Fruit fly (Drosophila melanogaster) whole organism, embryonic: ENCODE measurements around the gene CG14269.

Source experiments
- B-H1 ChIP-seq: fragments of 200-800 bp; sonication (Bioruptor generic); IDR thresholded peaks from 3 replicates; pipeline ENCODE4 v1.3.6; 2022; ENCODE audit warnings: missing biosample characterization, missing genetic modification characterization
- CG13123 ChIP-seq: fragments of 200-800 bp; sonication (Bioruptor generic); optimal IDR thresholded peaks from 2 replicates; lab custom pipeline; 2016; ENCODE audit warnings: missing biosample characterization, missing genetic modification characterization
- CG15011 ChIP-seq: fragments of 200-800 bp; sonication (Bioruptor generic); optimal IDR thresholded peaks from 3 replicates; lab custom pipeline; 2018; ENCODE audit warnings: missing biosample characterization, mild to moderate bottlenecking, missing genetic modification characterization
- CG1647 ChIP-seq: fragments of 200-800 bp; sonication (Bioruptor generic); optimal IDR thresholded peaks from 3 replicates; lab custom pipeline; 2016; ENCODE audit warnings: missing biosample characterization, missing genetic modification characterization
- CG17328 ChIP-seq: fragments of 200-800 bp; sonication (Bioruptor generic); IDR thresholded peaks from 2 replicates; pipeline ENCODE4 v1.3.6; 2022; ENCODE audit warnings: missing biosample characterization, missing genetic modification characterization
- CG17802 ChIP-seq: fragments of 200-800 bp; sonication (Bioruptor generic); optimal IDR thresholded peaks from 2 replicates; lab custom pipeline; 2018; ENCODE audit warnings: missing biosample characterization, mild to moderate bottlenecking, missing genetic modification characterization, moderate library complexity
- CG30020 ChIP-seq: fragments of 200-800 bp; optimal IDR thresholded peaks from 2 replicates; lab custom pipeline; 2019; ENCODE audit warnings: missing biosample characterization, mild to moderate bottlenecking, missing genetic modification characterization, moderate library complexity
- CG34376 ChIP-seq: fragments of 200-800 bp; sonication (Bioruptor generic); optimal IDR thresholded peaks from 2 replicates; lab custom pipeline; 2018; ENCODE audit warnings: missing biosample characterization, mild to moderate bottlenecking, missing genetic modification characterization
- CG5245 ChIP-seq: fragments of 200-800 bp; sonication (Bioruptor generic); optimal IDR thresholded peaks from 3 replicates; lab custom pipeline; 2016; ENCODE audit warnings: missing biosample characterization, missing genetic modification characterization
- CG6854 ChIP-seq: fragments of 200-800 bp; sonication (Bioruptor generic); optimal IDR thresholded peaks from 3 replicates; lab custom pipeline; 2017; ENCODE audit warnings: missing biosample characterization, mild to moderate bottlenecking, missing genetic modification characterization
- CG7745 ChIP-seq: fragments of 200-800 bp; sonication (Bioruptor generic); optimal IDR thresholded peaks from 2 replicates; lab custom pipeline; 2018; ENCODE audit warnings: missing biosample characterization, mild to moderate bottlenecking, missing genetic modification characterization, moderate library complexity
- CG7928 ChIP-seq: fragments of 200-800 bp; sonication (Bioruptor generic); optimal IDR thresholded peaks from 2 replicates; lab custom pipeline; 2017; ENCODE audit warnings: missing biosample characterization, mild to moderate bottlenecking, missing genetic modification characterization
- CG7987 ChIP-seq: fragments of 200-800 bp; sonication (Bioruptor generic); optimal IDR thresholded peaks from 2 replicates; lab custom pipeline; 2018; ENCODE audit warnings: missing biosample characterization, mild to moderate bottlenecking, missing genetic modification characterization, moderate library complexity
- CG8924 ChIP-seq: fragments of 200-800 bp; optimal IDR thresholded peaks from 3 replicates; lab custom pipeline; 2019; ENCODE audit warnings: missing biosample characterization, mild to moderate bottlenecking, missing genetic modification characterization, moderate library complexity
- CG9797 ChIP-seq: fragments of 200-800 bp; sonication (Bioruptor generic); optimal IDR thresholded peaks from 3 replicates; lab custom pipeline; 2018; ENCODE audit warnings: missing biosample characterization, mild to moderate bottlenecking, missing genetic modification characterization
- CG9876 ChIP-seq: fragments of 200-800 bp; sonication (Bioruptor generic); optimal IDR thresholded peaks from 2 replicates; lab custom pipeline; 2016; ENCODE audit warnings: missing biosample characterization, missing genetic modification characterization
- CkIIα-i1 ChIP-seq: fragments of 200-800 bp; sonication (Bioruptor generic); IDR thresholded peaks from 2 replicates; pipeline ENCODE4 v1.3.6; 2022; ENCODE audit warnings: missing biosample characterization, missing genetic modification characterization
- D ChIP-seq, 2 experiments: fragments of 200-800 bp in 1 of 2; fragments of >200 bp in 1 of 2; sonication (Bioruptor generic) in 1 of 2; optimal IDR thresholded peaks; 2 replicates in 1 of 2; 3 replicates in 1 of 2; lab custom pipeline; 2017; ENCODE audit warnings: mild to moderate bottlenecking in 1 of 2, missing biosample characterization in 1 of 2, missing genetic modification characterization in 1 of 2, missing genetic modification reagents in 1 of 2
- Dip3 ChIP-seq: fragments of 200-800 bp; sonication (Bioruptor generic); optimal IDR thresholded peaks from 3 replicates; lab custom pipeline; 2016; ENCODE audit warnings: missing biosample characterization, missing genetic modification characterization
- Ets65A ChIP-seq: fragments of 200-800 bp; sonication (Bioruptor generic); peaks from one replicate; lab custom pipeline; 2016; ENCODE audit warnings: missing biosample characterization, missing genetic modification characterization
- Gug ChIP-seq: fragments of 200-800 bp; sonication (Bioruptor generic); IDR thresholded peaks from 4 replicates; pipeline ENCODE4 v1.3.6; 2022; ENCODE audit warnings: missing biosample characterization, missing genetic modification characterization
- HLH4C ChIP-seq: fragments of 200-800 bp; sonication (Bioruptor generic); IDR thresholded peaks from 3 replicates; pipeline ENCODE4 v1.3.6; 2022; ENCODE audit warnings: missing biosample characterization, missing genetic modification characterization; ENCODE audit not compliant: partially characterized antibody
- MBD-R2 ChIP-seq: fragments of 200-800 bp; sonication (Bioruptor generic); IDR thresholded peaks from 2 replicates; pipeline ENCODE4 v1.3.6; 2022; ENCODE audit warnings: missing biosample characterization, missing genetic modification characterization
- Max ChIP-seq: fragments of 200-800 bp; sonication (Bioruptor generic); optimal IDR thresholded peaks from 2 replicates; lab custom pipeline; 2016; ENCODE audit warnings: missing biosample characterization, mild to moderate bottlenecking, missing genetic modification characterization
- NFAT ChIP-seq: fragments of 200-800 bp; sonication (Bioruptor generic); IDR thresholded peaks from 2 replicates; pipeline ENCODE4 v1.3.6; 2022; ENCODE audit warnings: missing biosample characterization, missing genetic modification characterization
- Oli ChIP-seq: fragments of 200-800 bp; sonication (Bioruptor generic); optimal IDR thresholded peaks from 2 replicates; lab custom pipeline; 2018; ENCODE audit warnings: missing biosample characterization, mild to moderate bottlenecking, missing genetic modification characterization, moderate library complexity
- PHDP ChIP-seq: fragments of 200-800 bp; sonication (Bioruptor generic); optimal IDR thresholded peaks from 3 replicates; lab custom pipeline; 2018; ENCODE audit warnings: missing biosample characterization, mild to moderate bottlenecking, missing genetic modification characterization, moderate library complexity
- bbx ChIP-seq: fragments of 200-800 bp; sonication (Bioruptor generic); IDR thresholded peaks from 2 replicates; pipeline ENCODE4 v1.3.6; 2022; ENCODE audit warnings: missing biosample characterization, missing genetic modification characterization; ENCODE audit not compliant: partially characterized antibody
- bowl ChIP-seq: fragments of 200-800 bp; sonication (Bioruptor generic); IDR thresholded peaks from 2 replicates; pipeline ENCODE4 v1.3.6; 2022; ENCODE audit warnings: missing biosample characterization, missing genetic modification characterization
- cg ChIP-seq: fragments of 200-800 bp; sonication (Bioruptor generic); optimal IDR thresholded peaks from 3 replicates; lab custom pipeline; 2019; ENCODE audit warnings: missing biosample characterization, mild to moderate bottlenecking, missing genetic modification characterization, moderate library complexity
- ci ChIP-seq: fragments of 200-800 bp; sonication (Bioruptor generic); IDR thresholded peaks from 3 replicates; pipeline ENCODE4 v1.3.6; 2022; ENCODE audit warnings: missing biosample characterization, missing genetic modification characterization
- crc ChIP-seq: fragments of 200-800 bp; sonication (Bioruptor generic); optimal IDR thresholded peaks from 2 replicates; lab custom pipeline; 2016; ENCODE audit warnings: missing biosample characterization, missing genetic modification characterization
- crp ChIP-seq, 2 experiments: fragments of 200-800 bp; sonication (Bioruptor generic); optimal IDR thresholded peaks; 2 replicates in 1 of 2; 3 replicates in 1 of 2; lab custom pipeline; 2017; ENCODE audit warnings: missing biosample characterization in 2 of 2, missing genetic modification characterization in 2 of 2, mild to moderate bottlenecking in 1 of 2, moderate library complexity in 1 of 2
- esg ChIP-seq: fragments of 200-800 bp; sonication (Bioruptor generic); conservative IDR thresholded peaks from 2 replicates; pipeline ENCODE4 v1.3.6; 2022; ENCODE audit warnings: missing biosample characterization, missing genetic modification characterization
- eyg ChIP-seq: fragments of 200-800 bp; sonication (Bioruptor generic); optimal IDR thresholded peaks from 3 replicates; lab custom pipeline; 2016; ENCODE audit warnings: missing biosample characterization, missing genetic modification characterization
- jigr1 ChIP-seq: fragments of 200-800 bp; sonication (Bioruptor generic); IDR thresholded peaks from 3 replicates; pipeline ENCODE4 v1.3.6; 2022; ENCODE audit warnings: missing biosample characterization, missing genetic modification characterization
- kni ChIP-seq: fragments of 200-800 bp; sonication (Bioruptor generic); optimal IDR thresholded peaks from 3 replicates; lab custom pipeline; 2017; ENCODE audit warnings: mild to moderate bottlenecking, missing biosample characterization, missing genetic modification reagents, missing genetic modification characterization
- lbe ChIP-seq: fragments of 200-800 bp; sonication (Bioruptor generic); optimal IDR thresholded peaks from 2 replicates; lab custom pipeline; 2016; ENCODE audit warnings: missing biosample characterization, mild to moderate bottlenecking, missing genetic modification characterization
- mam ChIP-seq: fragments of 200-800 bp; sonication (Bioruptor generic); optimal IDR thresholded peaks from 3 replicates; lab custom pipeline; 2016; ENCODE audit warnings: missing biosample characterization, missing genetic modification characterization
- onecut ChIP-seq: fragments of 200-800 bp; sonication (Bioruptor generic); IDR thresholded peaks from 2 replicates; pipeline ENCODE4 v1.3.6; 2022; ENCODE audit warnings: missing biosample characterization, missing genetic modification characterization
- prd ChIP-seq, 3 experiments: fragments of >200 bp in 2 of 3; fragments of 200-800 bp in 1 of 3; sonication (Bioruptor generic) in 1 of 3; optimal IDR thresholded peaks in 2 of 3; IDR thresholded peaks in 1 of 3; 2 replicates in 2 of 3; 3 replicates in 1 of 3; pipeline versions ENCODE4 v1.3.6 to Lab custom; 2017 to 2022; ENCODE audit warnings: missing biosample characterization in 1 of 3, missing genetic modification characterization in 1 of 3
- schlank ChIP-seq: fragments of 200-800 bp; sonication (Bioruptor generic); optimal IDR thresholded peaks from 2 replicates; lab custom pipeline; 2018; ENCODE audit warnings: missing biosample characterization, mild to moderate bottlenecking, missing genetic modification characterization
- shn ChIP-seq: fragments of 200-800 bp; sonication (Bioruptor generic); optimal IDR thresholded peaks from 3 replicates; lab custom pipeline; 2016; ENCODE audit warnings: missing biosample characterization, missing genetic modification characterization
- sim ChIP-seq: fragments of 200-800 bp; sonication (Bioruptor generic); IDR thresholded peaks from 2 replicates; pipeline ENCODE4 v1.3.6; 2022; ENCODE audit warnings: missing biosample characterization, missing genetic modification characterization
- slp2 ChIP-seq: fragments of 200-800 bp; sonication (Bioruptor generic); optimal IDR thresholded peaks from 2 replicates; lab custom pipeline; 2016; ENCODE audit warnings: missing biosample characterization, missing genetic modification characterization
- sna ChIP-seq: fragments of 200-800 bp; sonication (Bioruptor generic); IDR thresholded peaks from 2 replicates; pipeline ENCODE4 v1.3.6; 2022; ENCODE audit warnings: missing biosample characterization, missing genetic modification characterization; ENCODE audit not compliant: partially characterized antibody
- tgo ChIP-seq: fragments of 200-800 bp; sonication (Bioruptor generic); IDR thresholded peaks from 3 replicates; pipeline ENCODE4 v1.3.6; 2022; ENCODE audit warnings: missing biosample characterization, missing genetic modification characterization
- tup ChIP-seq: fragments of 200-800 bp; sonication (Bioruptor generic); optimal IDR thresholded peaks from 2 replicates; lab custom pipeline; 2016; ENCODE audit warnings: missing biosample characterization, mild to moderate bottlenecking, missing genetic modification characterization, moderate library complexity
- yki ChIP-seq: fragments of >200 bp; optimal IDR thresholded peaks from 3 replicates; lab custom pipeline; 2018

CG14269 gene

dm6 chrX:3414003-3414767 is 21.4 kb downstream of the CG14269 start (continued):
- TF ChIP-seq CG17802 = no peak
- no peak for TF ChIP-seq onecut (GFP tag; lab: Robert Waterston, UW)
- TF ChIP-seq Max (GFP tag; lab: Kevin White, UChicago) = peak; percentile 17
- no peak for TF ChIP-seq Ets65A
- TF ChIP-seq esg = no peak
- no peak for TF ChIP-seq bbx (GFP tag; lab: Robert Waterston, UW)
- no peak for TF ChIP-seq CG9797 (GFP tag; lab: Kevin White, UChicago)
- TF ChIP-seq crp (GFP tag; optimal IDR thresholded peaks at IDR 0.05; lab: Kevin White, UChicago) = no peak
- TF ChIP-seq crc (GFP tag; lab: Kevin White, UChicago) = no peak
- no peak for TF ChIP-seq HLH4C (GFP tag; lab: Robert Waterston, UW)
- peak; percentile 65 for TF ChIP-seq tgo (GFP tag; lab: Robert Waterston, UW)
- TF ChIP-seq sna = no peak
- peak; percentile 7; the same call in 1 of the 2 replicates for TF ChIP-seq NFAT (GFP tag; lab: Robert Waterston, UW)
- no peak for TF ChIP-seq CG7745 (tag; lab: Kevin White, UChicago)
- TF ChIP-seq CG15011 (GFP tag; lab: Kevin White, UChicago) = no peak
- no peak; the same call in 2 of the 3 replicates for TF ChIP-seq B-H1 (GFP tag; lab: Robert Waterston, UW)
- peak; percentile 70 for TF ChIP-seq CG6854 (GFP tag; lab: Kevin White, UChicago)
- no peak for TF ChIP-seq ci (GFP tag; lab: Robert Waterston, UW)
- no peak for TF ChIP-seq CG1647 (GFP tag; lab: Kevin White, UChicago)
- TF ChIP-seq jigr1 (GFP tag; lab: Robert Waterston, UW) = no peak
- no peak for TF ChIP-seq yki (lab: Kevin White, UChicago)
- no peak for TF ChIP-seq CG9876 (GFP tag; lab: Kevin White, UChicago)
- peak; percentile 49 for TF ChIP-seq mam (GFP tag; lab: Kevin White, UChicago)
- TF ChIP-seq prd (optimal IDR thresholded peaks at IDR 0.05; lab: Kevin White, UChicago) = no peak
- peak; percentile 64 for TF ChIP-seq prd (GFP tag; IDR thresholded peaks at IDR 0.05; lab: Robert Waterston, UW)
- no peak for TF ChIP-seq CG7928 (GFP tag; lab: Kevin White, UChicago)
- TF ChIP-seq tup (GFP tag; lab: Kevin White, UChicago) = no peak
- no peak for TF ChIP-seq sim (GFP tag; lab: Robert Waterston, UW)
- peak; percentile 73 for TF ChIP-seq CG8924 (tag; lab: Kevin White, UChicago)
- peak; percentile 14 for TF ChIP-seq eyg
- no peak for TF ChIP-seq lbe (GFP tag; lab: Kevin White, UChicago)
- TF ChIP-seq CG7987 = no peak
- TF ChIP-seq cg (GFP tag; lab: Kevin White, UChicago) = no peak
- no peak for TF ChIP-seq CG5245
- TF ChIP-seq CG17328 (GFP tag; lab: Robert Waterston, UW) = peak; percentile 59
- TF ChIP-seq kni = peak; percentile 39
- no peak for TF ChIP-seq D (optimal IDR thresholded peaks at IDR 0.05; lab: Kevin White, UChicago)
- TF ChIP-seq D (GFP tag; optimal IDR thresholded peaks at IDR 0.05; lab: Kevin White, UChicago) = peak; percentile 38
- TF ChIP-seq CG30020 (tag; lab: Kevin White, UChicago) = no peak
- TF ChIP-seq slp2 (GFP tag; lab: Kevin White, UChicago) = no peak
- no peak for TF ChIP-seq Dip3 (GFP tag; lab: Kevin White, UChicago)
- TF ChIP-seq shn (GFP tag; lab: Kevin White, UChicago) = peak; percentile 4
- TF ChIP-seq Gug (GFP tag; lab: Robert Waterston, UW) = no peak; the same call in 3 of the 4 replicates
- peak; percentile 76 for TF ChIP-seq Oli
- TF ChIP-seq schlank (tag; lab: Kevin White, UChicago) = no peak
- TF ChIP-seq MBD-R2 (GFP tag; lab: Robert Waterston, UW) = peak; percentile 24; the same call in 1 of the 2 replicates
- TF ChIP-seq CkIIα-i1 (GFP tag; lab: Robert Waterston, UW) = no peak
- TF ChIP-seq CG34376 = no peak
- no peak for TF ChIP-seq bowl (GFP tag; lab: Robert Waterston, UW)
- TF ChIP-seq CG13123 (GFP tag; lab: Kevin White, UChicago) = no peak
- peak; percentile 78 for TF ChIP-seq PHDP (tag; lab: Kevin White, UChicago)
